Worm (Caenorhabditis elegans): ENCODE results near the gene C26H9A.3.

C26H9A.3 gene

ce11 chrIV:12596960-12597359 is 42.3 kb downstream of the C26H9A.3 start:
- TF ChIP-seq drap-1 (GFP tag; optimal IDR thresholded peaks at IDR 0.05) = no peak
- no peak for TF ChIP-seq lsy-2 (tag; optimal IDR thresholded peaks at IDR 0.05)
- no peak for TF ChIP-seq unc-62 (GFP tag; optimal IDR thresholded peaks at IDR 0.05)
- no peak for TF ChIP-seq ceh-83 (GFP tag; optimal IDR thresholded peaks at IDR 0.05)
- no peak for TF ChIP-seq mep-1 (tag; optimal IDR thresholded peaks at IDR 0.05)
- TF ChIP-seq M03D4.4 (tag; optimal IDR thresholded peaks at IDR 0.05) = no peak

- TF ChIP-seq nhr-12 (tag; optimal IDR thresholded peaks at IDR 0.05) (no peak), zip-8 (tag; optimal IDR thresholded peaks at IDR 0.05) (no peak), ham-2 (GFP tag; optimal IDR thresholded peaks at IDR 0.05) (peak; percentile 77), nhr-2 (tag; optimal IDR thresholded peaks at IDR 0.05) (no peak), ceh-43 (GFP tag; optimal IDR thresholded peaks at IDR 0.05) (peak; percentile 48), elt-1 (tag; optimal IDR thresholded peaks at IDR 0.05; ENCODE audit: borderline replicate concordance, insufficient read depth) (no peak), mab-5 (tag; optimal IDR thresholded peaks at IDR 0.05) (no peak), ceh-39 (tag; optimal IDR thresholded peaks at IDR 0.05) (no peak), nhr-28 (tag; optimal IDR thresholded peaks at IDR 0.05) (no peak), unc-39 (tag; optimal IDR thresholded peaks at IDR 0.05) (no peak), nhr-76 (tag; optimal IDR thresholded peaks at IDR 0.05) (no peak), blmp-1 (tag; optimal IDR thresholded peaks at IDR 0.05) (no peak), mls-2 (tag; optimal IDR thresholded peaks at IDR 0.05) (peak; percentile 80), M03D4.4 (tag; optimal IDR thresholded peaks at IDR 0.05) (peak; percentile 62), ceh-83 (GFP tag; optimal IDR thresholded peaks at IDR 0.05) (peak; percentile 86), lin-13 (tag; optimal IDR thresholded peaks at IDR 0.05) (no peak), tbx-8 (GFP tag; optimal IDR thresholded peaks at IDR 0.05) (no peak), mep-1 (tag; optimal IDR thresholded peaks at IDR 0.05) (peak; percentile 41), nhr-237 (tag; optimal IDR thresholded peaks at IDR 0.05) (peak; percentile 18), ces-1 (GFP tag; optimal IDR thresholded peaks at IDR 0.05) (no peak), unc-62 (GFP tag; optimal IDR thresholded peaks at IDR 0.05) (no peak), lsy-2 (tag; optimal IDR thresholded peaks at IDR 0.05) (no peak), unc-120 (tag; optimal IDR thresholded peaks at IDR 0.05; ENCODE audit: poor library complexity, severe bottlenecking) (peak; percentile 86), pha-4 (tag; optimal IDR thresholded peaks at IDR 0.05) (peak; percentile 12), cnd-1 (tag; optimal IDR thresholded peaks at IDR 0.05) (no peak), sem-2 (GFP tag; optimal IDR thresholded peaks at IDR 0.05) (peak; percentile 30), ztf-11 (tag; optimal IDR thresholded peaks at IDR 0.05) (no peak), bed-3 (GFP tag; optimal IDR thresholded peaks at IDR 0.05) (peak; percentile 53), sptf-1 (tag; optimal IDR thresholded peaks at IDR 0.05) (peak; percentile 84), elt-3 (tag; optimal IDR thresholded peaks at IDR 0.05) (no peak), snpc-4 (tag; optimal IDR thresholded peaks at IDR 0.05) (no peak), drap-1 (GFP tag; optimal IDR thresholded peaks at IDR 0.05) (peak; percentile 82), flh-1 (GFP tag; optimal IDR thresholded peaks at IDR 0.05) (peak; percentile 55), lin-32 (GFP tag; optimal IDR thresholded peaks at IDR 0.05) (peak; percentile 65), hlh-1 (tag; optimal IDR thresholded peaks at IDR 0.05) (peak; percentile 32)
Measured at ce11 chrIV:12594574-12594973, 44.6 kb downstream of the C26H9A.3 start.

ce11 chrIV:12590373-12590772 is 48.8 kb downstream of the C26H9A.3 start, which contains the start of gene cul-6:
TSS of gene cul-6 (minus strand) at chrIV:12590451.
- TF ChIP-seq lin-32 (GFP tag; optimal IDR thresholded peaks at IDR 0.05) (no peak), cnd-1 (tag; optimal IDR thresholded peaks at IDR 0.05) (no peak), ces-1 (GFP tag; optimal IDR thresholded peaks at IDR 0.05) (no peak)

Measured in whole organism, mixed stage, embryonic.